Fruit fly (Drosophila melanogaster): ENCODE results near the gene CG4842.

dm6 chr3L:16328207-16328891 lies 39.8 kb upstream of the CG4842 start, which contains the start of gene CG13058:
- TF ChIP-seq CG3163 (GFP tag; optimal IDR thresholded peaks at IDR 0.05), result no peak
- peak; percentile 50 for TF ChIP-seq org-1 (GFP tag; optimal IDR thresholded peaks at IDR 0.05)
- TF ChIP-seq CG10321 (GFP tag; IDR thresholded peaks at IDR 0.05), result no peak
- TF ChIP-seq Chrac-16 (GFP tag; optimal IDR thresholded peaks at IDR 0.05), result peak; percentile 40
- TF ChIP-seq Vsx1 (GFP tag; optimal IDR thresholded peaks at IDR 0.05), result peak; percentile 16

Measured in whole organism, embryonic.